Worm (Caenorhabditis elegans): ENCODE measurements around the gene C49C8.5.

DNA sequence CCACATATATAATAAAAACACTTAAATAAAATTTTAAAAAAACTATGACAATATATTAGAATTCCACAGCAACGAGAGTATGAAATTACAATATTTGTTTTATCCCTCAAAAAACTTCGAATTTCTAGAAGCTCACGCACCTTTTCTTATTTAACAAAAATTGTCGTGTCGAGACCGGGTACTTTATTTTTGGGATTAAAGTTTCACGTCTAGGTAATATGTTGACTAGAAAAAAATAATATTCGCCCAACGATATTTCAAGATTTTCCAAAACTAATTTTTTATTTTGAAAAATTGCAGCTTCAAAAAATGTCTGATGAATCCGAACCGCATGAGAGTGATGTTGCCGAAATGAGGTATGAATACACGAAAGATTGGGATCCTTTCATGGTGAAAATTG is 9.0 kb downstream of the C49C8.5 start, which contains the start of gene C49C8.3:
- TF ChIP-seq ces-1 (GFP tag; optimal IDR thresholded peaks at IDR 0.05) (no peak), nhr-237 (tag; optimal IDR thresholded peaks at IDR 0.05) (no peak), nhr-28 (tag; optimal IDR thresholded peaks at IDR 0.05) (no peak), F49E8.2 (tag; optimal IDR thresholded peaks at IDR 0.05; ENCODE audit: borderline replicate concordance) (no peak), nhr-76 (tag; optimal IDR thresholded peaks at IDR 0.05) (no peak), R02D3.7 (tag; optimal IDR thresholded peaks at IDR 0.05) (no peak), T20F7.1 (GFP tag; optimal IDR thresholded peaks at IDR 0.05) (no peak), fos-1 (tag; optimal IDR thresholded peaks at IDR 0.05) (no peak), ceh-44 (GFP tag; IDR thresholded peaks at IDR 0.05) (no peak), snpc-4 (tag; optimal IDR thresholded peaks at IDR 0.05) (no peak), ceh-32 (tag; optimal IDR thresholded peaks at IDR 0.05; ENCODE audit: poor library complexity) (no peak), fkh-10 (GFP tag; optimal IDR thresholded peaks at IDR 0.05) (no peak)
